Worm (Caenorhabditis elegans): Measurements from ENCODE around the gene R01E6.7.

R01E6.7 gene

DNA sequence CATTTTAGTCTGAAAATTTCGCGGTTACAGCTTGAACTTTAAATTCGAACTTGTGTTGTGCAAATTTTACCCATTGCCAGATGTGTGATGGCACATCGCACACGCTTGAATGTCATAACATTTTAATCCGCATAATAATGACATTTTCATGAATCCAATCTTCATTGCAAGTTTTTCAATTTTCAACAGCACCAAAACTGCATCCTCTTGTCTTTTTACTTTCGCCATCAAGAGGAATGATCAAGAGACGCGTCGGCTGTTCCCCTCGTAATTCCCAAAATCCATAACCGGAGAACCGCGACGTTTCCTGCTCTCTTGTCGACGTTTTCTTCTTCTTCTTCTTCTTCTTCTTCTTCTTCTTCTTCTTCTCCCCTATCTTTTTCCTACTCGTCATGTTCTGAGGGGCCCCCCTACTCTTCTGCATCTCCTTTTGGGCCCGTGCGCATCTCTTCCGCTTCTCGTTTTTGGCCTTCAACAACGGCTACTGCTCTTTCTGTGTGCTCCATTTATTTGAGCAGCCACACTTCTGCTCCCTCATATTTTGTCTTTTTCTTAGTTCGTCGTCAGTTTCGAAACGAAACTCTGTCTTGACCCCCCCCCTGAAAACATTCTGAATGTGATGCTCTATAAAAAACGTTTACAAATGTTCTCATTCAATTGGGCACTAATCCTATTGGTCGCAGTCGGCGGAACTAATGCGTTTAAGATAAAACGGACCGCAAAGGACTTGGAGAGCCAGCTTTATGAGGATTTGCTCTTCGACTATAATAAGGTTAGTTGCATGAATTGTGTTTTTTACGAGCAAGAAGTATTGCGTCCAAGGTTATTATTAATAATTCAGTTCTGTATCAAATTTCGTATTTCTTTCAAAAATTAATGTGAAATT lies 37.1 kb downstream of the R01E6.7 start, which contains the start of gene acr-12:
acr-12 (plus strand) TSS at position 430 of the 886 bp plus-strand sequence.
- peak; percentile 76 for TF ChIP-seq aha-1 (tag)
- TF ChIP-seq F49E8.2 (tag; optimal IDR thresholded peaks at IDR 0.05; ENCODE audit: borderline replicate concordance) = no peak
- TF ChIP-seq set-16 (GFP tag; IDR thresholded peaks at IDR 0.05) = peak; percentile 57
- TF ChIP-seq lin-1 (GFP tag; IDR thresholded peaks at IDR 0.05) = no peak
- TF ChIP-seq nhr-41 (GFP tag; IDR thresholded peaks at IDR 0.05) = no peak
- peak; percentile 19 for TF ChIP-seq fkh-10 (GFP tag; optimal IDR thresholded peaks at IDR 0.05)
- no peak for TF ChIP-seq daf-12 (tag; optimal IDR thresholded peaks at IDR 0.05)
- TF ChIP-seq unc-62 (GFP tag; optimal IDR thresholded peaks at IDR 0.05 in 1 of 2) = peak in 1 of 2 experiments; percentile 93
- no peak for TF ChIP-seq unc-62 (tag; optimal IDR thresholded peaks at IDR 0.05)
- no peak for TF ChIP-seq ama-1 (optimal IDR thresholded peaks at IDR 0.05)
- no peak for TF ChIP-seq nhr-6 (tag; optimal IDR thresholded peaks at IDR 0.05)
- peak; percentile 74 for TF ChIP-seq ces-1 (GFP tag; optimal IDR thresholded peaks at IDR 0.05)
- no peak for TF ChIP-seq R02D3.7 (tag; optimal IDR thresholded peaks at IDR 0.05)
- TF ChIP-seq egl-43 (GFP tag; IDR thresholded peaks at IDR 0.05) = 0 out of 2 replicates have a peak, but pooled peaks have one; percentile 38

DNA sequence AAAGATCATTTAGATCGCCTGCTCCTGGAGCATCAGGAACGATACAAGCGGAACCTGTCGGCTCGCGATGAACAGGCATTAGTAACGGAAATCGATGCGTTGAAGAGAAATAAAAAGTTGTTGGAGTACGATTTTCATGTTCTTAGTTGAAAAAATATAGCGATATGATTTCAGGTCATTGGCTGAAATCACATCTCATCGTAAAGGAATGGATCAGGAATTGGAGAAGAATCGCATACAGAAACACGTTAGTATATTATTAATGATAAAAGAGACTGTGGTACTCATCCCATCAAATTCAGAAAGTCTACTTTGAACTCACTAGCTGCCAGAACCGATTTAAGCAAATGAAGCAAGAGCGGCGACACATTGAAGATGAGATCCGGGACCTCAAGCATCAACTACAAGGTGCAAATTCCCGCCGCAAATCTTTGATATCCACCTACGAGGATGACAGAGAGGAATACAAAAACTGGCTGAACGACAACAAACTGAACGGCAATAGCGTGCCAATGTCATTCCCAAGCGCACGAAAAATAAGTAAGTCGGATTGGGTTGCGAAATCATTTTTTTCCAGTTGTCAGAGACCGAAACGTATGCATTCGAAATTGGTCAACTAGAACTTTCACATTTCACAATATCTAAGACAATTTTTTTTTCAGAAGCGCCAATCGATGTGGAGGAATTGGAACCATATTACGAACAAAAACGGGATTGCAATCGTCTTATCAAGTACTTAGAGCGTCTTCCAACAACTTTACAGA lies 39.6 kb downstream of the R01E6.7 start:
- no peak for TF ChIP-seq dmd-6 (GFP tag; IDR thresholded peaks at IDR 0.05)
- peak in 1 of 2 experiments; percentile 92 for TF ChIP-seq unc-62 (GFP tag; optimal IDR thresholded peaks at IDR 0.05 in 1 of 2)
- TF ChIP-seq unc-62 (tag; optimal IDR thresholded peaks at IDR 0.05) = no peak

DNA sequence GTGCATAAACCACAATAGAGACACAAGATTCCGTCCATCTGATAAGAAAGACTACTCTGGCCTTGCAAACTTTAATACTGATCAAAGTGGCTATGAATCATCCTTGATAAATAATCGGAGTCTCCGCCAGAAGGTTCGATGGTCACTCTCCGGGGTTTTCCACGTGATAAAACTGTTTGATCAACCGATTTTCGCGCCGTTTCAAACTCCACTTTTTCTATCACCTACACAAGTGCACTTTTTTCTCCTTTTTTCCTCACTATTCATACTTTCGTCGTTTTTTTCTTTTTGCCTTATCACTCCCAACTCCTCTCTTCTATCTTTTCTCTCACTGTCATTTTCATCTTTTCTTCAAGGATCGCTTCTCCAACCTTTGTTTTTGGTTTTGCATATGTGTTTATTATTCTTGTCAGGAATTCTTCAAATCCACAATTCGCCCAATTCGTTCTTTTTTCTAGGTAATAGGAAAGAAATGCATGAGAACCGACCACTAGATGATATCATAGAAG lies 41.1 kb downstream of the R01E6.7 start, which contains the start of gene F18H3.4:
F18H3.4 (plus strand) TSS at position 459 of the 509 bp plus-strand sequence.
- peak; percentile 96 for TF ChIP-seq nhr-102 (tag; optimal IDR thresholded peaks at IDR 0.05)
- TF ChIP-seq duxl-1 (tag; optimal IDR thresholded peaks at IDR 0.05; ENCODE audit: poor library complexity) = no peak
- TF ChIP-seq T26A8.4 (GFP tag; IDR thresholded peaks at IDR 0.05) = peak; percentile 46; the same call in 1 of the 2 replicates
- 0 out of 2 replicates have a peak, but pooled peaks have one; percentile 44 for TF ChIP-seq ceh-20 (GFP tag; IDR thresholded peaks at IDR 0.05)
- TF ChIP-seq lsy-2 (tag; optimal IDR thresholded peaks at IDR 0.05) = peak in 1 of 2 experiments; percentile 60
- peak; percentile 91 for TF ChIP-seq nhr-48 (tag; optimal IDR thresholded peaks at IDR 0.05)
- no peak for TF ChIP-seq madf-9 (GFP tag; conservative IDR thresholded peaks at IDR 0.05)
- TF ChIP-seq mxl-2 (GFP tag; conservative IDR thresholded peaks at IDR 0.05) = no peak
- TF ChIP-seq tra-1 (GFP tag; IDR thresholded peaks at IDR 0.05) = peak; percentile 62
- no peak for TF ChIP-seq lin-15B (tag; optimal IDR thresholded peaks at IDR 0.05)
- TF ChIP-seq nhr-6 (tag; optimal IDR thresholded peaks at IDR 0.05) = peak; percentile 39
- TF ChIP-seq zip-2 (tag; optimal IDR thresholded peaks at IDR 0.05) = peak; percentile 31
- TF ChIP-seq egl-43 (GFP tag; IDR thresholded peaks at IDR 0.05) = no peak
- TF ChIP-seq zfp-2 (tag; optimal IDR thresholded peaks at IDR 0.05) = no peak
- no peak for TF ChIP-seq aha-1 (tag)
- TF ChIP-seq pha-4 (GFP tag; IDR thresholded peaks at IDR 0.05) = 0 out of 2 replicates have a peak, but pooled peaks have one; percentile 20
- peak; percentile 30 for TF ChIP-seq pha-4 (tag; optimal IDR thresholded peaks at IDR 0.05)
- peak; percentile 65 for TF ChIP-seq nhr-10 (tag; optimal IDR thresholded peaks at IDR 0.05)
- TF ChIP-seq daf-16 (GFP tag; optimal IDR thresholded peaks at IDR 0.05) = peak in 1 of 2 experiments; percentile 69
- peak; percentile 87 for TF ChIP-seq daf-16 (tag; optimal IDR thresholded peaks at IDR 0.05)
- peak; percentile 95 for TF ChIP-seq nhr-77 (tag; optimal IDR thresholded peaks at IDR 0.05)
- TF ChIP-seq dve-1 (tag; optimal IDR thresholded peaks at IDR 0.05; ENCODE audit: insufficient read depth) = peak; percentile 91
- TF ChIP-seq nhr-28 (tag; optimal IDR thresholded peaks at IDR 0.05) = peak; percentile 91
- peak; percentile 68; the same call in 1 of the 2 replicates for TF ChIP-seq saeg-2 (GFP tag; IDR thresholded peaks at IDR 0.05)
- peak; percentile 61 for TF ChIP-seq pqm-1 (tag; optimal IDR thresholded peaks at IDR 0.05)
- TF ChIP-seq ctbp-1 (GFP tag; IDR thresholded peaks at IDR 0.05) = no peak
- TF ChIP-seq T20F7.1 (GFP tag; optimal IDR thresholded peaks at IDR 0.05) = peak; percentile 40
- no peak for TF ChIP-seq dmd-8 (GFP tag; IDR thresholded peaks at IDR 0.05)
- peak; percentile 96 for TF ChIP-seq hlh-11 (tag; optimal IDR thresholded peaks at IDR 0.05)
- TF ChIP-seq tag-97 (GFP tag; IDR thresholded peaks at IDR 0.05) = no peak
- peak; percentile 48 for TF ChIP-seq dpl-1 (GFP tag; optimal IDR thresholded peaks at IDR 0.05)
- peak; percentile 29 for TF ChIP-seq gei-8 (GFP tag; optimal IDR thresholded peaks at IDR 0.05)
